Worm (Caenorhabditis elegans) whole organism, midembryonic: Measurements from ENCODE around the gene H43I07.4.

Experiments
- T22C8.4 ChIP-seq: fragments of 200-800 bp; sonication (Bioruptor generic); IDR thresholded peaks from 2 replicates; pipeline ENCODE4 v1.3.6; 2022; ENCODE audit warnings: missing genetic modification characterization, missing compliant biosample characterization
- cog-1 ChIP-seq: sonication (generic microtip); optimal IDR thresholded peaks from 2 replicates; lab custom pipeline; 2016; ENCODE audit warnings: missing genetic modification characterization, missing compliant biosample characterization
- flt-1 ChIP-seq: fragments of 200-800 bp; sonication (Bioruptor generic); IDR thresholded peaks from 2 replicates; pipeline ENCODE4 v1.3.6; 2022; ENCODE audit warnings: missing genetic modification characterization, missing compliant biosample characterization
- klf-2 ChIP-seq: fragments of 200-800 bp; sonication (Bioruptor generic); conservative IDR thresholded peaks from 2 replicates; pipeline ENCODE4 v1.3.6; 2022; ENCODE audit warnings: missing genetic modification reagents, missing genetic modification characterization, missing compliant biosample characterization
- med-1 ChIP-seq: sonication (generic microtip); optimal IDR thresholded peaks from 2 replicates; lab custom pipeline; 2017; ENCODE audit warnings: missing genetic modification characterization, mild to moderate bottlenecking, missing compliant biosample characterization, antibody characterized with exemption, missing genetic modification reagents; ENCODE audit not compliant: insufficient read depth
- ref-1 ChIP-seq: fragments of 200-800 bp; sonication (Bioruptor generic); conservative IDR thresholded peaks from 2 replicates; pipeline ENCODE4 v1.3.6; 2022; ENCODE audit warnings: missing genetic modification reagents, missing genetic modification characterization, missing compliant biosample characterization
- tab-1 ChIP-seq: fragments of 200-800 bp; sonication (Bioruptor generic); IDR thresholded peaks from 2 replicates; pipeline ENCODE4 v1.3.6; 2022; ENCODE audit warnings: missing genetic modification characterization, missing compliant biosample characterization
- ztf-23 ChIP-seq: fragments of 200-800 bp; sonication (Bioruptor generic); IDR thresholded peaks from 2 replicates; pipeline ENCODE4 v1.3.6; 2022; ENCODE audit warnings: missing genetic modification reagents, missing genetic modification characterization, missing compliant biosample characterization
- ztf-29 ChIP-seq: fragments of 200-800 bp; sonication (Bioruptor generic); IDR thresholded peaks from 2 replicates; pipeline ENCODE4 v1.3.6; 2022; ENCODE audit warnings: missing genetic modification reagents, missing genetic modification characterization, missing compliant biosample characterization

The H43I07.4 gene

DNA sequence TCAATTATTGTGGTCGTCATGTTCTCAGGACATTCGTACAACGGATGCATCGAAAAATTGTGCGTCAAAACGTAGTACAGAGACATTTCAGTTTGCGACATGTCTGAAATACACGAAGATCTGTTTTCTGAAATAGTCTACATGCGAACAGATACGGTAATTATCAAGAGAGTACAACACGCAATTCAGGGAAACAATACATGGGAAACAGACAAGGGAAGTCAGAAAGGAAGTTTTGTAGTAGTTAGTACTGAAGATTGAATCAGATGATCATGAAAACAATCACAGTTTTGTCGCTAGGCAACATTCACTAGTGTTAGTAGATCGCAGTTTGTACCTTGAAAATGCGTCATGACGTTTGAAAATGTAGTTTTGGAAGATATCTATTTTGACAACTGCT is 34.1 kb downstream of the H43I07.4 start, which contains the start of gene srt-13:
srt-13 (minus strand) TSS at position 101 of the 400 bp plus-strand sequence.
- TF ChIP-seq tab-1 (no peak), T22C8.4 (GFP tag; lab: Robert Waterston, UW) (no peak), med-1 (GFP tag; lab: Kevin White, UChicago) (no peak), flt-1 (no peak), ref-1 (GFP tag; lab: Robert Waterston, UW) (no peak), ztf-29 (no peak), klf-2 (GFP tag; lab: Robert Waterston, UW) (no peak), cog-1 (tag; lab: Kevin White, UChicago) (no peak), ztf-23 (no peak)

DNA sequence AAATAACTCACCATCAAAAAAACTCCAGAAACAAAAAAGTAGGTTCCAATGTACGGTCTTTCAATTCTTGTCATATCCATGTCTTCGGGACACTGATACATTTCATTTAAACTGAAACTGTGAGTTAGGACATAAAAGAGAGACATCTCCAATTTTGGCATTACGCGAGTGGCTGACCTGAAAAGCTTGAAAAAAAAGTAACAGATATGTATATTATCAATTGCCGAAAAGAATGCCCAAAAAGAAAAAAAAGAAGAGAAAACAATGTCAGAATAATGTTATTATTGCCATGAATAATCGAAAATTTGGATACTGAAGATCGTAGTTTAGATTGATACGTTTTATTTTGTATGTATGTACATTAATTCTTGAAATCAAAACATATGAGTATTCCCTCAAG is 40.5 kb downstream of the H43I07.4 start, which contains the start of gene srt-14:
srt-14 (minus strand) TSS at position 101 of the 400 bp plus-strand sequence.
- TF ChIP-seq T22C8.4 (GFP tag; lab: Robert Waterston, UW) (no peak), ref-1 (GFP tag; lab: Robert Waterston, UW) (no peak), tab-1 (no peak), med-1 (GFP tag; lab: Kevin White, UChicago) (no peak), klf-2 (GFP tag; lab: Robert Waterston, UW) (no peak)

ce11 chrV:4260090-4260489 is 44.1 kb downstream of the H43I07.4 start, which contains the start of gene srt-3:
TSS of gene srt-3 (minus strand) at chrV:4260190.
- TF ChIP-seq ztf-29: no peak
- TF ChIP-seq flt-1: no peak
- no peak for TF ChIP-seq med-1 (GFP tag; lab: Kevin White, UChicago)
- no peak for TF ChIP-seq tab-1
- TF ChIP-seq klf-2 (GFP tag; lab: Robert Waterston, UW): no peak
- no peak for TF ChIP-seq cog-1 (tag; lab: Kevin White, UChicago)
- no peak for TF ChIP-seq ztf-23
- TF ChIP-seq T22C8.4 (GFP tag; lab: Robert Waterston, UW): no peak
- TF ChIP-seq ref-1 (GFP tag; lab: Robert Waterston, UW): no peak

DNA sequence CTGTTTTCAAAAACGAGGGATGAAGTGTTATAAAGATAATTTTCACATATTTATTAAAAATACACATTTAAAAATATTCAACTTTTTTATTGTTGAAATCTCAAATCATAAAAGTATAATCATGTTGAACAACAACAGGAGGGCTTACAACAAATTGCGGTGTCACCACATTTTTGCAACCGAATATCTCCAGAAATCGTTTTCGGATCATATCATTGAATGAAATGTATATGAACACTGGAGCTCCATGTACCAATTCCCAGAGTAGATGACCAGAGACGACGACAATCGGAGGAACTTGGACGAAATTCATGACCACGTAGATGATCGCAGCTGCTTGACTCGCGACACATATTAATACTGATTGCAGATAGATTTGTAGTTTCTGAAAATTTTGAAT is 45.4 kb downstream of the H43I07.4 start:
- TF ChIP-seq cog-1 (tag; lab: Kevin White, UChicago): no peak
- no peak for TF ChIP-seq T22C8.4 (GFP tag; lab: Robert Waterston, UW)

DNA sequence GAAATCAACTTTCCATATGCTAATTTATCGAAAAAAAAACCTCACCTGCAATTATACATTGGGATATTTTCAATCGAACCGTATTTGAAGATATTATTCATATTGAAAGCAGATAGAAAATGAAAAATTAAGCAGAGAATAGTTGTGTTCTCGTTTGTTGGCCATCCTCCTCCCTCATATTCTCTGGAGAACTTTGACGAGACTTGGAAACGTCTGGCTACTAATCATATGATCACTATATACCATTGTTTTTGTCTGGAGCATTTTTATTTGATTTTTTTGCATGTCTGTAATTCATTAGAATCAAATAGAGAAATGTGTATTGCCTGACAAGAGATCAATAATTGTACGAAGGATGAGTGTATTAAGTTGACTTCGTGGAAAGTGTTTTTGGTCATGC is 48.6 kb downstream of the H43I07.4 start, which contains the start of gene srt-35:
srt-35 (minus strand) TSS at position 101 of the 400 bp plus-strand sequence.
- no peak for TF ChIP-seq tab-1
- no peak for TF ChIP-seq ref-1 (GFP tag; lab: Robert Waterston, UW)
- no peak for TF ChIP-seq klf-2 (GFP tag; lab: Robert Waterston, UW)
- no peak for TF ChIP-seq T22C8.4 (GFP tag; lab: Robert Waterston, UW)
- TF ChIP-seq ztf-29: no peak
- TF ChIP-seq ztf-23: no peak
- TF ChIP-seq med-1 (GFP tag; lab: Kevin White, UChicago): no peak
- TF ChIP-seq flt-1: no peak
- TF ChIP-seq cog-1 (tag; lab: Kevin White, UChicago): no peak
